Worm (Caenorhabditis elegans): ENCODE measurements around the gene F09B9.5.

- TF ChIP-seq dve-1 (tag; optimal IDR thresholded peaks at IDR 0.05) (no peak), tbx-7 (tag; optimal IDR thresholded peaks at IDR 0.05) (no peak), nhr-11 (tag; optimal IDR thresholded peaks at IDR 0.05) (no peak), hlh-30 (tag; optimal IDR thresholded peaks at IDR 0.05; ENCODE audit: insufficient read depth) (peak; percentile 47), nfya-1 (tag; optimal IDR thresholded peaks at IDR 0.05) (peak; percentile 50), ceh-34 (tag; optimal IDR thresholded peaks at IDR 0.05) (no peak), mec-3 (tag; optimal IDR thresholded peaks at IDR 0.05; ENCODE audit: borderline replicate concordance) (no peak), unc-3 (GFP tag; conservative IDR thresholded peaks at IDR 0.05) (no peak), unc-3 (tag; optimal IDR thresholded peaks at IDR 0.05) (no peak)
Measured at ce11 chrX:10158716-10159115, 4.1 kb downstream of the F09B9.5 start, which contains the start of gene erd-2.1.
